Fruit fly (Drosophila melanogaster): ENCODE measurements around the gene Npc1a.
A peak's percentile ranks its signal among the peaks of the same experiment; 100 is the strongest.

The Npc1a gene

DNA sequence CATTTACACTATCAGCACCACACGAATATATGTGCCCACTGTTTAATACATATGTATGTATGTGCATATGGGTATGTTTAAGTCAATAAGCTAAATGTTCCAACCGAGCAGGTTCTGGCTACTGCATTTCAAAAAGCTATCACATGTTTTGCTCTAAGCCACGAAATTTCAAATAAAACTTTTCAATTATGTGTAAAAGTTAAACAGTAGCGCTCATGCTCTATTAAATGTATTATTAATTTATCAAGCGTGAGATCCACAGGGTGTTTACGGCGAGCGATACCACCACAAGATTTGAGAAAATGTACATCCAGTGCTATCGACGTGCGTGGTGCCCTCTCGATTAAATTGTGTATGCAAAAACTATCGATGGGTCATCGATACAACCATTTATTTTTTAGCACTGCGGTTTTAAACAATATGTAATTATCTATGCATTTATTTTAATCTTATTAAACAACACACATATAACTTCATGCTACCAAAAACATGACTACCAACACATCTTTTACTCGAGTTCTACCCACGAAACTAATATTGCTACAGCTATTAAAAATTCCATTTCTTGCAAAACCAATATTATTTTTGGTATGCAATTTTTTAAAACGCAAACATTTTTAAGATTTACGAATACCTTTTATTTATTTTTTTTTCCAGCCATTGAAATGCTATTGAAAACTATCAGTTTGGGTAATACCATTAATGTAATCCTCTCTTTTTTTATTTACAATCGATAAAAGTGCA, 39.9 kb upstream of the Npc1a start, which contains the start of gene Pten (continued):
- TF ChIP-seq jumu (GFP tag; optimal IDR thresholded peaks at IDR 0.05) (peak; percentile 64), mld (GFP tag; IDR thresholded peaks at IDR 0.05; ENCODE audit: partially characterized antibody) (peak; percentile 80; the same call in 2 of the 3 replicates), gem (tag; optimal IDR thresholded peaks at IDR 0.05) (peak; percentile 80), CG3407 (GFP tag; optimal IDR thresholded peaks at IDR 0.05) (no peak), CG10267 (tag; optimal IDR thresholded peaks at IDR 0.05) (peak; percentile 76), slp2 (GFP tag; optimal IDR thresholded peaks at IDR 0.05) (peak; percentile 66), CG12769 (tag; optimal IDR thresholded peaks at IDR 0.05) (no peak), trem (tag; optimal IDR thresholded peaks at IDR 0.05) (peak; percentile 61), disco-r (GFP tag; optimal IDR thresholded peaks at IDR 0.05) (no peak), Elba2 (GFP tag; optimal IDR thresholded peaks at IDR 0.05) (peak; percentile 12), exex (tag; optimal IDR thresholded peaks at IDR 0.05) (no peak), ssp (GFP tag; IDR thresholded peaks at IDR 0.05) (peak; percentile 81), Jarid2 (GFP tag; optimal IDR thresholded peaks at IDR 0.05) (no peak), Antp (GFP tag; optimal IDR thresholded peaks at IDR 0.05) (no peak), sc (optimal IDR thresholded peaks at IDR 0.05) (no peak), sc (GFP tag; optimal IDR thresholded peaks at IDR 0.05) (peak; percentile 9), CG16863 (GFP tag; optimal IDR thresholded peaks at IDR 0.05) (peak; percentile 60), CG16813 (GFP tag; IDR thresholded peaks at IDR 0.05; ENCODE audit: partially characterized antibody) (peak; percentile 92), CG4404 (GFP tag; IDR thresholded peaks at IDR 0.05) (no peak), TFAM (GFP tag; optimal IDR thresholded peaks at IDR 0.05) (no peak), H15 (GFP tag; IDR thresholded peaks at IDR 0.05) (no peak), Fer3 (tag; optimal IDR thresholded peaks at IDR 0.05) (peak; percentile 61), GATAe (GFP tag; conservative IDR thresholded peaks at IDR 0.05) (no peak), Poxn (GFP tag; IDR thresholded peaks at IDR 0.05) (no peak), eyg (GFP tag; optimal IDR thresholded peaks at IDR 0.05) (peak; percentile 43), B-H2 (GFP tag; optimal IDR thresholded peaks at IDR 0.05) (peak; percentile 30), BtbVII (GFP tag; optimal IDR thresholded peaks at IDR 0.05) (peak; percentile 38), dan (GFP tag; IDR thresholded peaks at IDR 0.05) (no peak), Scr (GFP tag; IDR thresholded peaks at IDR 0.05; ENCODE audit: partially characterized antibody) (peak; percentile 89), prd (optimal IDR thresholded peaks at IDR 0.05) (no peak), prd (GFP tag; IDR thresholded peaks at IDR 0.05) (peak; percentile 70; the same call in 1 of the 3 replicates), Eip74EF (GFP tag; optimal IDR thresholded peaks at IDR 0.05) (no peak), Awh (GFP tag; IDR thresholded peaks at IDR 0.05) (peak; percentile 54; the same call in 1 of the 2 replicates), CG15479 (GFP tag; optimal IDR thresholded peaks at IDR 0.05) (no peak), wek (GFP tag; optimal IDR thresholded peaks at IDR 0.05) (peak; percentile 68), CG11696 (GFP tag; IDR thresholded peaks at IDR 0.05) (0 out of 2 replicates have a peak, but pooled peaks have one; percentile 33), abd-A (tag; optimal IDR thresholded peaks at IDR 0.05) (no peak), Spps (tag; optimal IDR thresholded peaks at IDR 0.05) (peak; percentile 49), CG11247 (GFP tag; IDR thresholded peaks at IDR 0.05) (no peak), CG15073 (GFP tag; optimal IDR thresholded peaks at IDR 0.05) (no peak), HmgZ (tag; optimal IDR thresholded peaks at IDR 0.05) (peak; percentile 57), stwl (tag; optimal IDR thresholded peaks at IDR 0.05) (peak; percentile 60), amos (GFP tag; IDR thresholded peaks at IDR 0.05; ENCODE audit: partially characterized antibody) (peak; percentile 90; the same call in 1 of the 2 replicates), ems (GFP tag; optimal IDR thresholded peaks at IDR 0.05) (peak; percentile 32), chinmo (GFP tag; IDR thresholded peaks at IDR 0.05; ENCODE audit: partially characterized antibody) (peak; percentile 85; the same call in 2 of the 4 replicates), hth (optimal IDR thresholded peaks at IDR 0.05) (no peak), CG10979 (tag; optimal IDR thresholded peaks at IDR 0.05) (peak; percentile 63), CG12155 (GFP tag; optimal IDR thresholded peaks at IDR 0.05) (peak; percentile 57), CG30403 (GFP tag; optimal IDR thresholded peaks at IDR 0.05) (peak; percentile 79)
